Fruit fly (Drosophila melanogaster) whole organism, prepupa: Measurements from ENCODE around the gene Ir68a.
A peak's percentile ranks its signal among the peaks of the same experiment; 100 is the strongest.

Source experiments
- Blimp-1 ChIP-seq: fragments of 200-800 bp; sonication (Bioruptor generic); optimal IDR thresholded peaks from 3 replicates; lab custom pipeline; 2017; ENCODE audit warnings: missing biosample characterization, missing genetic modification characterization, mild to moderate bottlenecking, moderate library complexity, missing genetic modification reagents
- CG10669 ChIP-seq: fragments of 200-800 bp; sonication (Bioruptor generic); optimal IDR thresholded peaks from 3 replicates; lab custom pipeline; 2018; ENCODE audit warnings: missing biosample characterization, mild to moderate bottlenecking, missing genetic modification characterization, moderate library complexity
- CG11762 ChIP-seq: fragments of 200-800 bp; sonication (Bioruptor generic); optimal IDR thresholded peaks from 3 replicates; lab custom pipeline; 2016; ENCODE audit warnings: missing biosample characterization, missing genetic modification characterization; ENCODE audit not compliant: insufficient read depth
- CG15336 ChIP-seq: fragments of 200-800 bp; sonication (Bioruptor generic); IDR thresholded peaks from 2 replicates; pipeline ENCODE4 v1.3.6; 2022; ENCODE audit warnings: missing biosample characterization, missing genetic modification characterization
- CG1621 ChIP-seq: fragments of 200-800 bp; sonication (Bioruptor generic); optimal IDR thresholded peaks from 3 replicates; lab custom pipeline; 2018; ENCODE audit warnings: missing biosample characterization, mild to moderate bottlenecking, missing genetic modification characterization
- CG3032 ChIP-seq: fragments of 200-800 bp; optimal IDR thresholded peaks from 2 replicates; lab custom pipeline; 2019; ENCODE audit warnings: missing biosample characterization, mild to moderate bottlenecking, missing genetic modification characterization, moderate library complexity
- CG4318 ChIP-seq: fragments of 200-800 bp; sonication (Bioruptor generic); optimal IDR thresholded peaks from 3 replicates; lab custom pipeline; 2017; ENCODE audit warnings: missing biosample characterization, mild to moderate bottlenecking, missing genetic modification characterization
- CG6163 ChIP-seq: fragments of 200-800 bp; sonication (Bioruptor generic); IDR thresholded peaks from 3 replicates; pipeline ENCODE4 v1.3.6; 2022; ENCODE audit warnings: missing biosample characterization, missing genetic modification characterization
- CG6276 ChIP-seq: fragments of 200-800 bp; sonication (Bioruptor generic); optimal IDR thresholded peaks from 2 replicates; lab custom pipeline; 2017; ENCODE audit warnings: missing biosample characterization, mild to moderate bottlenecking, missing genetic modification characterization
- CG6792 ChIP-seq: fragments of 200-800 bp; sonication (Bioruptor generic); optimal IDR thresholded peaks from 3 replicates; lab custom pipeline; 2016; ENCODE audit warnings: missing biosample characterization, missing genetic modification characterization
- CG6808 ChIP-seq: fragments of 200-800 bp; sonication (Bioruptor generic); optimal IDR thresholded peaks from 3 replicates; lab custom pipeline; 2017; ENCODE audit warnings: missing biosample characterization, missing genetic modification characterization, mild to moderate bottlenecking, moderate library complexity, missing genetic modification reagents
- CG7368 ChIP-seq: fragments of 200-800 bp; sonication (Bioruptor generic); optimal IDR thresholded peaks from 3 replicates; lab custom pipeline; 2016; ENCODE audit warnings: missing biosample characterization, missing genetic modification characterization
- CG8319 ChIP-seq: fragments of 200-800 bp; sonication (Bioruptor generic); optimal IDR thresholded peaks from 3 replicates; lab custom pipeline; 2016; ENCODE audit warnings: missing biosample characterization, missing genetic modification characterization
- CG8632 ChIP-seq: fragments of 200-800 bp; sonication (Bioruptor generic); optimal IDR thresholded peaks from 3 replicates; lab custom pipeline; 2016; ENCODE audit warnings: missing biosample characterization, missing genetic modification characterization
- Eip75B ChIP-seq: fragments of 200-800 bp; sonication (Bioruptor generic); optimal IDR thresholded peaks from 3 replicates; lab custom pipeline; 2016; ENCODE audit warnings: missing biosample characterization, missing genetic modification characterization
- Eip78C ChIP-seq: fragments of 200-800 bp; sonication (Bioruptor generic); peaks from one replicate; lab custom pipeline; 2016; ENCODE audit warnings: missing biosample characterization, missing genetic modification characterization
- Ets21C ChIP-seq: fragments of 200-800 bp; sonication (Bioruptor generic); optimal IDR thresholded peaks from 3 replicates; lab custom pipeline; 2016; ENCODE audit warnings: missing biosample characterization, missing genetic modification characterization
- Ets96B ChIP-seq: fragments of 200-800 bp; optimal IDR thresholded peaks from 2 replicates; lab custom pipeline; 2019; ENCODE audit warnings: missing biosample characterization, mild to moderate bottlenecking, missing genetic modification characterization, moderate library complexity
- Gug ChIP-seq: fragments of 200-800 bp; sonication (Bioruptor generic); IDR thresholded peaks from 2 replicates; pipeline ENCODE4 v1.3.6; 2022; ENCODE audit warnings: missing biosample characterization, missing genetic modification characterization
- Hr38 ChIP-seq: sonication (Bioruptor generic); optimal IDR thresholded peaks from 2 replicates; lab custom pipeline; 2016; ENCODE audit warnings: missing biosample characterization, missing genetic modification characterization
- Hr39 ChIP-seq: fragments of 200-800 bp; sonication (Bioruptor generic); optimal IDR thresholded peaks from 2 replicates; lab custom pipeline; 2016; ENCODE audit warnings: missing biosample characterization, missing genetic modification characterization
- Smox ChIP-seq: fragments of 200-800 bp; sonication (Bioruptor generic); optimal IDR thresholded peaks from 3 replicates; lab custom pipeline; 2016; ENCODE audit warnings: missing biosample characterization, missing genetic modification characterization
- Sox102F ChIP-seq: fragments of 200-800 bp; sonication (Bioruptor generic); optimal IDR thresholded peaks from 2 replicates; lab custom pipeline; 2016; ENCODE audit warnings: missing biosample characterization, mild to moderate bottlenecking, missing genetic modification characterization
- Sox14 ChIP-seq: fragments of 200-800 bp; sonication (Bioruptor generic); optimal IDR thresholded peaks from 3 replicates; lab custom pipeline; 2016; ENCODE audit warnings: missing biosample characterization, missing genetic modification characterization
- acj6 ChIP-seq: fragments of 200-800 bp; sonication (Bioruptor generic); optimal IDR thresholded peaks from 3 replicates; lab custom pipeline; 2016; ENCODE audit warnings: missing biosample characterization, missing genetic modification characterization
- dac ChIP-seq: fragments of 200-800 bp; sonication (Bioruptor generic); optimal IDR thresholded peaks from 2 replicates; lab custom pipeline; 2017; ENCODE audit warnings: missing biosample characterization, mild to moderate bottlenecking, missing genetic modification characterization
- esn ChIP-seq: fragments of 200-800 bp; sonication (Bioruptor generic); optimal IDR thresholded peaks from 2 replicates; lab custom pipeline; 2016; ENCODE audit warnings: missing biosample characterization, mild to moderate bottlenecking, missing genetic modification characterization, moderate library complexity
- fd85E ChIP-seq: fragments of 200-800 bp; sonication (Bioruptor generic); optimal IDR thresholded peaks from 3 replicates; lab custom pipeline; 2016; ENCODE audit warnings: missing biosample characterization, missing genetic modification characterization
- fkh ChIP-seq: fragments of 200-800 bp; sonication (Bioruptor generic); optimal IDR thresholded peaks from 3 replicates; lab custom pipeline; 2017; ENCODE audit warnings: missing biosample characterization, mild to moderate bottlenecking, missing genetic modification characterization, moderate library complexity
- lz ChIP-seq: fragments of 200-800 bp; sonication (Bioruptor generic); optimal IDR thresholded peaks from 3 replicates; lab custom pipeline; 2016; ENCODE audit warnings: missing biosample characterization, missing genetic modification characterization
- salr ChIP-seq, 2 experiments: fragments of 200-800 bp; sonication (Bioruptor generic); optimal IDR thresholded peaks; 3 replicates each; lab custom pipeline; 2016 to 2018; ENCODE audit warnings: missing biosample characterization in 2 of 2, missing genetic modification characterization in 2 of 2, mild to moderate bottlenecking in 1 of 2
- spab ChIP-seq: fragments of 200-800 bp; sonication (Bioruptor generic); optimal IDR thresholded peaks from 2 replicates; lab custom pipeline; 2017; ENCODE audit warnings: missing biosample characterization, mild to moderate bottlenecking, missing genetic modification characterization, missing genetic modification reagents
- svp ChIP-seq: fragments of 200-800 bp; sonication (Bioruptor generic); peaks from one replicate; lab custom pipeline; 2016; ENCODE audit warnings: missing biosample characterization, missing genetic modification characterization
- vri ChIP-seq: fragments of 200-800 bp; sonication (Bioruptor generic); optimal IDR thresholded peaks from 3 replicates; lab custom pipeline; 2016; ENCODE audit warnings: missing biosample characterization, mild to moderate bottlenecking, missing genetic modification characterization

Gene Ir68a

dm6 chr3L:11186768-11187167 is 49.2 kb downstream of the Ir68a start (continued):
- TF ChIP-seq CG8319: no peak
- TF ChIP-seq fd85E (GFP tag; lab: Kevin White, UChicago): no peak
- no peak for TF ChIP-seq Hr39 (GFP tag; lab: Kevin White, UChicago)
- no peak for TF ChIP-seq CG6792 (GFP tag; lab: Kevin White, UChicago)
- TF ChIP-seq acj6: peak; percentile 14
- TF ChIP-seq Smox (GFP tag; lab: Kevin White, UChicago): no peak
- TF ChIP-seq svp (GFP tag; lab: Kevin White, UChicago): no peak
- no peak for TF ChIP-seq CG7368 (GFP tag; lab: Kevin White, UChicago)
- no peak for TF ChIP-seq Hr38 (GFP tag; lab: Kevin White, UChicago)
- peak; percentile 2 for TF ChIP-seq CG1621
- no peak for TF ChIP-seq Sox14 (GFP tag; lab: Kevin White, UChicago)
- no peak for TF ChIP-seq spab (GFP tag; lab: Kevin White, UChicago)
- TF ChIP-seq lz (GFP tag; lab: Kevin White, UChicago): no peak
- no peak for TF ChIP-seq Eip75B (GFP tag; lab: Kevin White, UChicago)
- TF ChIP-seq vri (GFP tag; lab: Kevin White, UChicago): no peak
- TF ChIP-seq CG8632: no peak
- TF ChIP-seq Ets96B (tag; lab: Kevin White, UChicago): peak; percentile 36
- no peak for TF ChIP-seq Ets21C (GFP tag; lab: Kevin White, UChicago)
- TF ChIP-seq Blimp-1 (GFP tag; lab: Kevin White, UChicago): no peak
- no peak for TF ChIP-seq Sox102F (GFP tag; lab: Kevin White, UChicago)
- no peak for TF ChIP-seq dac (GFP tag; lab: Kevin White, UChicago)
- TF ChIP-seq CG15336 (GFP tag; lab: Robert Waterston, UW): no peak
- peak; percentile 5 for TF ChIP-seq CG6276
- TF ChIP-seq CG11762 (GFP tag; lab: Kevin White, UChicago): no peak
- peak; percentile 85 for TF ChIP-seq Eip78C (GFP tag; lab: Kevin White, UChicago)
- peak; percentile 22 for TF ChIP-seq CG6808 (GFP tag; lab: Kevin White, UChicago)
- TF ChIP-seq CG3032 (tag; lab: Kevin White, UChicago): peak; percentile 39

dm6 chr3L:11183965-11184364 is 52.1 kb downstream of the Ir68a start:
- TF ChIP-seq Sox102F (GFP tag; lab: Kevin White, UChicago) (no peak), fkh (GFP tag; lab: Kevin White, UChicago) (no peak), Gug (GFP tag; lab: Robert Waterston, UW) (no peak), CG6792 (GFP tag; lab: Kevin White, UChicago) (no peak), esn (GFP tag; lab: Kevin White, UChicago) (no peak), fd85E (GFP tag; lab: Kevin White, UChicago) (no peak), Hr38 (GFP tag; lab: Kevin White, UChicago) (no peak), CG10669 (GFP tag; lab: Kevin White, UChicago) (no peak), salr (GFP tag; optimal IDR thresholded peaks at IDR 0.05; lab: Kevin White, UChicago) (no peak), CG6163 (GFP tag; lab: Robert Waterston, UW) (no peak), CG6276 (no peak), Eip78C (GFP tag; lab: Kevin White, UChicago) (no peak), acj6 (no peak)

dm6 chr3L:11182994-11183393 is 53.0 kb downstream of the Ir68a start:
- TF ChIP-seq CG4318 (GFP tag; lab: Kevin White, UChicago): no peak
